Fruit fly (Drosophila melanogaster): ENCODE data around the gene CG32808.

CG32808 gene

DNA sequence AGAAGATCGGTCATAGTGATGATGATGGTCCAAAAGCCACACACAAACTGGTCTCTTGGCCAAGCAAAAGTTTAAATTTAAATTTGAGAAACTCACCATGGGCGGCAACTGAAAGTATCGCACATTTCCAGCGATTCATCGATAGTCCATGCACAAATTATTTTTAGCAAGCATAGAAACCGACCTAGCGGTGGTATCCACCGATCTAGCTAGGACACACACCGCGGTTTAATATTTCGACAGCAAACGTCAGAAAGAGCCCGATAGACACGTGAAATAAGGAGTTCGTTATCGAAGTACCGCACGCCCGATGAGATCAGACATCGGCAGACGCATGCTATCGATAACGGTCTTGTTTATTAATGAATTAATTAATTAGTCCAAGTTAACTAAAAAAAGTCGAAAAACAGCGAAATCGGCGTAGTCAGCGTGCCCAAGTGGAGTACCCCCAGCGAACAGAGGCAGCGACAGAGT is 43.2 kb upstream of the CG32808 start, which contains the start of gene CG14795 (continued):
- TF ChIP-seq CG10209 (GFP tag; optimal IDR thresholded peaks at IDR 0.05) (no peak), CG42726 (GFP tag; IDR thresholded peaks at IDR 0.05; ENCODE audit: partially characterized antibody) (peak; percentile 92), Abd-B (GFP tag; optimal IDR thresholded peaks at IDR 0.05) (peak; percentile 43), CG15269 (tag; optimal IDR thresholded peaks at IDR 0.05) (peak; percentile 6), Dip2 (GFP tag; IDR thresholded peaks at IDR 0.05) (no peak), CG7556 (GFP tag; optimal IDR thresholded peaks at IDR 0.05) (peak; percentile 3), H15 (GFP tag; IDR thresholded peaks at IDR 0.05) (no peak), Nf-YC (tag; optimal IDR thresholded peaks at IDR 0.05) (peak; percentile 58), chif (GFP tag; optimal IDR thresholded peaks at IDR 0.05) (peak in 1 of 2 experiments; percentile 2), ham (GFP tag; IDR thresholded peaks at IDR 0.05) (no peak), CG2202 (tag; optimal IDR thresholded peaks at IDR 0.05) (no peak), nmo (GFP tag; optimal IDR thresholded peaks at IDR 0.05) (peak; percentile 69), Xbp1 (GFP tag; optimal IDR thresholded peaks at IDR 0.05) (peak; percentile 49), CG13894 (tag; optimal IDR thresholded peaks at IDR 0.05) (peak; percentile 78), CG6254 (GFP tag; optimal IDR thresholded peaks at IDR 0.05) (no peak), CG11456 (GFP tag; IDR thresholded peaks at IDR 0.05) (peak; percentile 62; the same call in 1 of the 3 replicates), lbe (GFP tag; optimal IDR thresholded peaks at IDR 0.05) (no peak), CG8924 (tag; optimal IDR thresholded peaks at IDR 0.05) (peak; percentile 60), CG2678 (tag; optimal IDR thresholded peaks at IDR 0.05) (peak; percentile 13), Doc2 (GFP tag; IDR thresholded peaks at IDR 0.05) (no peak), croc (GFP tag; conservative IDR thresholded peaks at IDR 0.05) (no peak), CG12391 (tag; optimal IDR thresholded peaks at IDR 0.05) (peak; percentile 23), aop (GFP tag; IDR thresholded peaks at IDR 0.05) (no peak), CG11093 (GFP tag; IDR thresholded peaks at IDR 0.05) (no peak), CG12659 (GFP tag; optimal IDR thresholded peaks at IDR 0.05) (peak; percentile 81), HLH4C (GFP tag; IDR thresholded peaks at IDR 0.05; ENCODE audit: partially characterized antibody) (peak; percentile 97), cas (GFP tag; IDR thresholded peaks at IDR 0.05) (peak; percentile 48; the same call in 1 of the 2 replicates), CG8359 (GFP tag; optimal IDR thresholded peaks at IDR 0.05; ENCODE audit: borderline replicate concordance) (no peak), CG13624 (GFP tag; optimal IDR thresholded peaks at IDR 0.05) (peak; percentile 60), CG34422 (GFP tag; IDR thresholded peaks at IDR 0.05) (0 out of 3 replicates have a peak, but pooled peaks have one; percentile 29), bigmax (GFP tag; optimal IDR thresholded peaks at IDR 0.05) (peak; percentile 41), CG17829 (tag; optimal IDR thresholded peaks at IDR 0.05) (peak; percentile 88), peb (GFP tag; IDR thresholded peaks at IDR 0.05) (no peak), CG14014 (GFP tag; IDR thresholded peaks at IDR 0.05) (no peak), ash1 (GFP tag; optimal IDR thresholded peaks at IDR 0.05) (no peak), chm (GFP tag; IDR thresholded peaks at IDR 0.05) (no peak), CG9727 (GFP tag; optimal IDR thresholded peaks at IDR 0.05) (peak; percentile 25), pan (optimal IDR thresholded peaks at IDR 0.05) (no peak), pan (GFP tag; optimal IDR thresholded peaks at IDR 0.05 in 1 of 2, IDR thresholded peaks at IDR 0.05 in 1 of 2) (no peak), Blimp-1 (GFP tag; optimal IDR thresholded peaks at IDR 0.05) (peak; percentile 4), org-1 (GFP tag; optimal IDR thresholded peaks at IDR 0.05) (no peak), sd (tag; optimal IDR thresholded peaks at IDR 0.05) (peak; percentile 67), pb (GFP tag; optimal IDR thresholded peaks at IDR 0.05) (no peak), CG30431 (GFP tag; optimal IDR thresholded peaks at IDR 0.05) (no peak), gce (GFP tag; IDR thresholded peaks at IDR 0.05) (peak; percentile 35; the same call in 1 of the 3 replicates), Sox100B (GFP tag; optimal IDR thresholded peaks at IDR 0.05) (no peak), NfI (GFP tag; optimal IDR thresholded peaks at IDR 0.05) (peak; percentile 2), seq (GFP tag; IDR thresholded peaks at IDR 0.05) (no peak), Bdp1 (GFP tag; optimal IDR thresholded peaks at IDR 0.05) (peak; percentile 18), Myb (GFP tag; optimal IDR thresholded peaks at IDR 0.05) (peak; percentile 94), CG2712 (tag; optimal IDR thresholded peaks at IDR 0.05) (peak; percentile 59)
